Fruit fly (Drosophila melanogaster): ENCODE data around the gene st.

dm6 chr3L:16477730-16478129 is 19.7 kb upstream of the st start:
- TF ChIP-seq CG11617 (GFP tag; optimal IDR thresholded peaks at IDR 0.05) (no peak), bab1 (GFP tag; optimal IDR thresholded peaks at IDR 0.05) (no peak), CG33017 (tag; optimal IDR thresholded peaks at IDR 0.05) (no peak), Mnt (GFP tag; optimal IDR thresholded peaks at IDR 0.05) (no peak), kay (GFP tag; ENCODE audit: borderline replicate concordance) (no peak), tj (GFP tag; optimal IDR thresholded peaks at IDR 0.05) (no peak)

All from whole organism, adult.